Worm (Caenorhabditis elegans) whole organism, L2 larva: ENCODE results near the gene R03H10.7.

Experiments used
- C34F6.9 ChIP-seq: fragments of 150-350 bp; optimal IDR thresholded peaks from 2 replicates; lab custom pipeline; 2014; ENCODE audit warnings: missing biosample characterization, missing genetic modification characterization
- F13H6.1 ChIP-seq: sonication (generic microtip); optimal IDR thresholded peaks from 2 replicates; lab custom pipeline; 2016; ENCODE audit warnings: missing genetic modification characterization, missing compliant biosample characterization
- R02D3.7 ChIP-seq: fragments of 150-350 bp; optimal IDR thresholded peaks from 2 replicates; lab custom pipeline; 2014; ENCODE audit warnings: missing biosample characterization, missing genetic modification characterization
- Y55F3AM.14 ChIP-seq: fragments of 200-800 bp; sonication (Bioruptor generic); optimal IDR thresholded peaks from 2 replicates; lab custom pipeline; 2018; ENCODE audit warnings: mild to moderate bottlenecking, missing genetic modification characterization, missing compliant biosample characterization
- ZK546.5 ChIP-seq: sonication (generic microtip); optimal IDR thresholded peaks from 2 replicates; lab custom pipeline; 2017; ENCODE audit warnings: missing biosample characterization, missing genetic modification characterization
- aly-2 ChIP-seq: fragments of 150-350 bp; optimal IDR thresholded peaks from 2 replicates; lab custom pipeline; 2014; ENCODE audit warnings: missing biosample characterization, missing genetic modification characterization
- ama-1 ChIP-seq: fragments of 150-350 bp; optimal IDR thresholded peaks from 2 replicates; lab custom pipeline; 2018; ENCODE audit warnings: inconsistent platforms
- blmp-1 ChIP-seq: sonication (generic microtip); optimal IDR thresholded peaks from 2 replicates; lab custom pipeline; 2017; ENCODE audit warnings: missing genetic modification characterization, mild to moderate bottlenecking, missing compliant biosample characterization, antibody characterized with exemption, moderate library complexity; ENCODE audit not compliant: insufficient read depth
- ceh-82 ChIP-seq: fragments of 150-350 bp; optimal IDR thresholded peaks from 2 replicates; lab custom pipeline; 2014; ENCODE audit warnings: missing biosample characterization, missing genetic modification characterization
- crh-2 ChIP-seq: sonication (generic microtip); optimal IDR thresholded peaks from 2 replicates; lab custom pipeline; 2017; ENCODE audit warnings: missing biosample characterization, missing genetic modification characterization
- dmd-4 ChIP-seq: sonication (generic microtip); optimal IDR thresholded peaks from 2 replicates; lab custom pipeline; 2017; ENCODE audit warnings: missing biosample characterization, missing genetic modification characterization
- egl-27 ChIP-seq: sonication (generic microtip); optimal IDR thresholded peaks from 3 replicates; lab custom pipeline; 2017; ENCODE audit warnings: missing biosample characterization, missing genetic modification reagents, missing genetic modification characterization
- elt-3 ChIP-seq: sonication (generic microtip); optimal IDR thresholded peaks from 2 replicates; lab custom pipeline; 2017; ENCODE audit warnings: missing biosample characterization, missing genetic modification characterization
- gmeb-1 ChIP-seq: fragments of 150-350 bp; optimal IDR thresholded peaks from 2 replicates; lab custom pipeline; 2014; ENCODE audit warnings: missing biosample characterization, missing genetic modification characterization
- lin-11 ChIP-seq: fragments of 150-350 bp; sonication (generic microtip); optimal IDR thresholded peaks from 2 replicates; lab custom pipeline; 2014; ENCODE audit warnings: missing biosample characterization, missing genetic modification characterization, inconsistent platforms, mixed read lengths
- lin-13 ChIP-seq: fragments of 150-350 bp; optimal IDR thresholded peaks from 2 replicates; lab custom pipeline; 2014; ENCODE audit warnings: missing biosample characterization, missing genetic modification reagents, missing genetic modification characterization
- lin-39 ChIP-seq: fragments of 150-350 bp; optimal IDR thresholded peaks from 2 replicates; lab custom pipeline; 2014; ENCODE audit warnings: missing biosample characterization, missing genetic modification reagents, missing genetic modification characterization
- lsy-2 ChIP-seq, 2 experiments: fragments of 150-350 bp in 1 of 2; sonication (generic microtip) in 1 of 2; optimal IDR thresholded peaks; 2 replicates each; lab custom pipeline; 2014 to 2017; ENCODE audit warnings: missing biosample characterization in 2 of 2, missing genetic modification characterization in 2 of 2
- mab-5 ChIP-seq: fragments of 150-350 bp; optimal IDR thresholded peaks from 2 replicates; lab custom pipeline; 2014; ENCODE audit warnings: missing biosample characterization, missing genetic modification characterization
- mbf-1 ChIP-seq: sonication (generic microtip); optimal IDR thresholded peaks from 2 replicates; lab custom pipeline; 2017; ENCODE audit warnings: missing biosample characterization, missing genetic modification characterization
- mdl-1 ChIP-seq, 2 experiments: fragments of 150-350 bp in 1 of 2; sonication (generic microtip) in 1 of 2; optimal IDR thresholded peaks; 2 replicates each; lab custom pipeline; 2017; ENCODE audit warnings: missing biosample characterization in 2 of 2, missing genetic modification characterization in 2 of 2
- nhr-11 ChIP-seq: fragments of 150-350 bp; optimal IDR thresholded peaks from 2 replicates; lab custom pipeline; 2014; ENCODE audit warnings: missing biosample characterization, missing genetic modification characterization
- nhr-12 ChIP-seq: fragments of 150-350 bp; optimal IDR thresholded peaks from 2 replicates; lab custom pipeline; 2014; ENCODE audit warnings: missing biosample characterization, missing genetic modification characterization
- nhr-129 ChIP-seq: fragments of 150-350 bp; optimal IDR thresholded peaks from 2 replicates; lab custom pipeline; 2014; ENCODE audit warnings: missing biosample characterization, missing genetic modification characterization
- nhr-21 ChIP-seq: fragments of 150-350 bp; optimal IDR thresholded peaks from 2 replicates; lab custom pipeline; 2014; ENCODE audit warnings: missing biosample characterization, missing genetic modification characterization
- nhr-23 ChIP-seq: fragments of 150-350 bp; optimal IDR thresholded peaks from 2 replicates; lab custom pipeline; 2014; ENCODE audit warnings: missing biosample characterization, missing genetic modification reagents, missing genetic modification characterization
- nhr-237 ChIP-seq: fragments of 150-350 bp; optimal IDR thresholded peaks from 2 replicates; lab custom pipeline; 2014; ENCODE audit warnings: missing biosample characterization, missing genetic modification characterization
- nhr-25 ChIP-seq: fragments of 150-350 bp; sonication (generic microtip); optimal IDR thresholded peaks from 3 replicates; lab custom pipeline; 2014; ENCODE audit warnings: missing biosample characterization, missing genetic modification characterization
- nhr-77 ChIP-seq: fragments of 150-350 bp; optimal IDR thresholded peaks from 2 replicates; lab custom pipeline; 2014; ENCODE audit warnings: missing biosample characterization, missing genetic modification characterization
- peb-1 ChIP-seq: fragments of 150-350 bp; optimal IDR thresholded peaks from 2 replicates; lab custom pipeline; 2014; ENCODE audit warnings: missing biosample characterization, missing genetic modification characterization
- sem-4 ChIP-seq: fragments of 150-350 bp; optimal IDR thresholded peaks from 2 replicates; lab custom pipeline; 2014; ENCODE audit warnings: missing biosample characterization, missing genetic modification reagents, missing genetic modification characterization
- skn-1 ChIP-seq: sonication (generic microtip); optimal IDR thresholded peaks from 2 replicates; lab custom pipeline; 2017; ENCODE audit warnings: missing biosample characterization, missing genetic modification characterization
- sma-3 ChIP-seq: sonication (generic microtip); optimal IDR thresholded peaks from 2 replicates; lab custom pipeline; 2016; ENCODE audit warnings: missing genetic modification reagents, missing genetic modification characterization, missing compliant biosample characterization
- sma-9 ChIP-seq, 2 experiments: fragments of 150-350 bp in 1 of 2; sonication (generic microtip) in 1 of 2; optimal IDR thresholded peaks; 2 replicates each; lab custom pipeline; 2014 to 2016; ENCODE audit warnings: missing genetic modification characterization in 2 of 2, mild to moderate bottlenecking in 1 of 2, missing biosample characterization in 1 of 2, missing compliant biosample characterization in 1 of 2, missing genetic modification reagents in 1 of 2, moderate library complexity in 1 of 2
- snpc-4 ChIP-seq: fragments of 150-350 bp; optimal IDR thresholded peaks from 2 replicates; lab custom pipeline; 2014; ENCODE audit warnings: missing biosample characterization, missing genetic modification characterization
- unc-39 ChIP-seq: fragments of 150-350 bp; optimal IDR thresholded peaks from 2 replicates; lab custom pipeline; 2014; ENCODE audit warnings: missing biosample characterization, missing genetic modification characterization
- unc-55 ChIP-seq: fragments of 150-350 bp; sonication (generic microtip); optimal IDR thresholded peaks from 3 replicates; lab custom pipeline; 2014; ENCODE audit warnings: missing biosample characterization, missing genetic modification reagents, missing genetic modification characterization
- unc-62 ChIP-seq: fragments of 150-350 bp; optimal IDR thresholded peaks from 2 replicates; lab custom pipeline; 2014; ENCODE audit warnings: missing biosample characterization, missing genetic modification reagents, missing genetic modification characterization
- ztf-4 ChIP-seq: fragments of 150-350 bp; optimal IDR thresholded peaks from 2 replicates; lab custom pipeline; 2014; ENCODE audit warnings: missing biosample characterization, missing genetic modification characterization

Gene R03H10.7

DNA sequence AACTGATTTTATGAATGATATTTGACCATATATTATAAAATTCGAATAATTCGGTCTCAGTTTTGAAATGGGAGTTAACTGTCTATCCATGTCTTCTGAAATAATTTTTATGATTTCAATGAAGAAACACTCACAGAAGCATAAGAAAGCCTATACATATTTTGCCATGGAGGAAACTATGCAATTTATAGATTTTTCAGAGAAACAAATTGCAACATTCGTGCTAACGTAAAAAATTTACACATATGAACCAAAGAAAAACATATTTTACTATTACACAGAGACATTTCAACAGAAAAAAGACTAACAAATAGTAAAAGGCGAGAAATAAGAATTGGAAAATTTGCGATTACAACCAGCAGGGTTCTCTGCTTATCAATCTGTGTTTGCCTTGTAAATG is at the start of gene R03H10.7:
R03H10.7 (minus strand) TSS at position 101 of the 400 bp plus-strand sequence.
- TF ChIP-seq nhr-23, result no peak
- no peak for TF ChIP-seq ztf-4 (tag; lab: Kevin White, UChicago)
- TF ChIP-seq lin-11 (tag; lab: Kevin White, UChicago), result no peak
- TF ChIP-seq C34F6.9 (tag; lab: Kevin White, UChicago), result no peak
- no peak for TF ChIP-seq ZK546.5
- no peak for TF ChIP-seq gmeb-1 (tag; lab: Kevin White, UChicago)

DNA sequence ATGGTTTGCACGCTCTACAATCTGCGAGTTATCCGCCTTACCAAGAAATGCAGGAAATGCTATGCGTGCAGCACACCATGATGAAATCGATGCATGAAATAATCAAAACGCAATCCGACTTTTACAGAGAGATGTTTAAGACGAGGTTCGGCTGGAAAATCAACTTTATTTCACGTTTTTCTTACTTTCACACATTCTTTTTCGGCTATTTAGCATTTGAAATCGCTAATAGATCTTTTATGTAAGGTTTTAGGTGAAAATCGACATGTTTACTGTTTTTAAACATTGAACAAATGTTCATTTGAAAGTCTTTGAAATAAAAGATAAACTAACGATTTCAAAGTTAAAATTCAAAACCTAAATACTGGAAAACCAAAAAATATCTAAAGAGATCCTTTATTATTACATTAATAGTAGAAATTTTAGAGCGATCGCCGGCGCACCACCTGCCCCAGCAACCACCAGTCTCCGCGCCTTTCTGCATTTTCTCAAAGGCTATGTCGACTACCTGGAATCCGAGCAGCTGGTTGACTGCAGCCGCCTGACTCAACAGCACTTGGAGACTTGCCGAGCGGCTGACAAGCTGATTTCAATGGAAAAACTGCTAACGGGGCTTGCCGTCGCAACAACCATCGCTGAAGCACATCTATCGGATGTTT is 49.5 kb upstream of the R03H10.7 start:
- TF ChIP-seq mbf-1, result no peak
- no peak for TF ChIP-seq F13H6.1
- no peak for TF ChIP-seq nhr-11
- no peak for TF ChIP-seq sma-3 (GFP tag; lab: Kevin White, UChicago)
- no peak for TF ChIP-seq nhr-77 (tag; lab: Kevin White, UChicago)
- no peak for TF ChIP-seq skn-1
- no peak for TF ChIP-seq sma-9 (GFP tag; optimal IDR thresholded peaks at IDR 0.05; lab: Kevin White, UChicago)
- TF ChIP-seq sma-9 (tag; optimal IDR thresholded peaks at IDR 0.05; lab: Kevin White, UChicago), result no peak
- TF ChIP-seq crh-2 (tag; lab: Kevin White, UChicago), result no peak
- TF ChIP-seq aly-2 (tag; lab: Kevin White, UChicago), result no peak
- no peak for TF ChIP-seq unc-62 (GFP tag; lab: Kevin White, UChicago)
- TF ChIP-seq nhr-23, result no peak
- no peak for TF ChIP-seq unc-39 (tag; lab: Kevin White, UChicago)
- TF ChIP-seq mab-5 (tag; lab: Kevin White, UChicago), result no peak
- no peak for TF ChIP-seq egl-27 (tag; lab: Kevin White, UChicago)
- TF ChIP-seq lin-13 (GFP tag; lab: Kevin White, UChicago), result no peak
- TF ChIP-seq ceh-82 (tag; lab: Kevin White, UChicago), result no peak

DNA sequence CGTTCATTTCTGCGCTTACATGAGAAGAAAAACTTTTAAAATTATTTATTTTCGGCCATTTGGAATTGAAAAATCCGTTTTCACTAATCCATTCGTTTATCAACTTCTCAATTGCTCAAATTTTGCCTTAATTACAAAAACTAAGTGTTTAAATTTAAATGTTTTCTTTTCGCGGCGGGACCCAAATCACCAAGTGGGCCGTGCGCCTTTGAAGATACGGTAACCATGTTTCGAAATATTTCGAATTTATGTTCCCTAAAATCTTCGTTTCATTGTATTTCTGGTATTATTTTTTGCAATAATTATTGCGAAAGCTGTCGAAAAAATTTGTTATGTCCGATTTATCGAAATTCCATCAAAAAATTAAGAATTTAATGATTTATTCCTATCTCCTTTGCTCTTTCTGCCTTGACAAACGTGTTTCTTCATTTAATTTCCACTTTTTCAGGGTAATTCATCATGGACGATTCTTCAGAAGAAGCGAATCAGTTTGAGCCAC is 47.9 kb upstream of the R03H10.7 start, which contains the start of gene C16A11.4:
C16A11.4 (plus strand) TSS at position 449 of the 499 bp plus-strand sequence.
- TF ChIP-seq nhr-237 (tag; lab: Kevin White, UChicago), result no peak
- no peak for TF ChIP-seq peb-1 (tag; lab: Kevin White, UChicago)
- TF ChIP-seq nhr-21, result no peak
- no peak for TF ChIP-seq Y55F3AM.14 (GFP tag; lab: Kevin White, UChicago)
- no peak for TF ChIP-seq nhr-12 (tag; lab: Kevin White, UChicago)
- TF ChIP-seq nhr-129 (tag; lab: Kevin White, UChicago), result no peak
- no peak for TF ChIP-seq blmp-1
- no peak for TF ChIP-seq unc-55 (GFP tag; lab: Kevin White, UChicago)
- no peak for TF ChIP-seq lsy-2 (tag; optimal IDR thresholded peaks at IDR 0.05; lab: Kevin White, UChicago)
- TF ChIP-seq sma-9 (GFP tag; optimal IDR thresholded peaks at IDR 0.05; lab: Kevin White, UChicago), result no peak
- TF ChIP-seq sma-9 (tag; optimal IDR thresholded peaks at IDR 0.05; lab: Kevin White, UChicago), result no peak

DNA sequence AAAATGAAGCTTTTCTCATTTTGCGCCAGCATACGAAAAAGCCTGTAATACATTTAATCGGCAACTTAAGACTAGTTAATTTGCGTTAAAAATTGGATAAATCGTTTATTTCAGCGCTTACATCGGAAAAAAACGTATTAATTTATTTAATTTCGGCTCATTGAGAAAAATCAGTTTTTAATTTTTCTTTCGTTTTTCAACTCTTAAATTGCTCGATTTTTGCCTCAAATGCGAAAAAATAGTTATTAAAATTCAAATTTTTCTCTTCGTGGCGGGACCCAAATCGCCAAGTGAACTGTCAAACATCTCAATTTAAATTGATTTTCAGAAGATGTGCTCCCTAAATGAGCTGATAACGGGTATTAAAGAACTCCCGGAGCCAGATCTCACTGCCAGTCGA is 44.2 kb upstream of the R03H10.7 start, which contains the start of gene C16A11.5:
C16A11.5 (plus strand) TSS at position 323 of the 400 bp plus-strand sequence.
- TF ChIP-seq aly-2 (tag; lab: Kevin White, UChicago), result no peak
- no peak for TF ChIP-seq nhr-129 (tag; lab: Kevin White, UChicago)
- no peak for TF ChIP-seq lin-11 (tag; lab: Kevin White, UChicago)
- no peak for TF ChIP-seq egl-27 (tag; lab: Kevin White, UChicago)
- TF ChIP-seq ZK546.5, result no peak
- TF ChIP-seq elt-3, result no peak
- TF ChIP-seq sem-4 (tag; lab: Kevin White, UChicago), result no peak
- no peak for TF ChIP-seq blmp-1
- TF ChIP-seq nhr-23, result no peak
- TF ChIP-seq nhr-12 (tag; lab: Kevin White, UChicago), result no peak
- no peak for TF ChIP-seq mdl-1 (tag; optimal IDR thresholded peaks at IDR 0.05; lab: Kevin White, UChicago)

DNA sequence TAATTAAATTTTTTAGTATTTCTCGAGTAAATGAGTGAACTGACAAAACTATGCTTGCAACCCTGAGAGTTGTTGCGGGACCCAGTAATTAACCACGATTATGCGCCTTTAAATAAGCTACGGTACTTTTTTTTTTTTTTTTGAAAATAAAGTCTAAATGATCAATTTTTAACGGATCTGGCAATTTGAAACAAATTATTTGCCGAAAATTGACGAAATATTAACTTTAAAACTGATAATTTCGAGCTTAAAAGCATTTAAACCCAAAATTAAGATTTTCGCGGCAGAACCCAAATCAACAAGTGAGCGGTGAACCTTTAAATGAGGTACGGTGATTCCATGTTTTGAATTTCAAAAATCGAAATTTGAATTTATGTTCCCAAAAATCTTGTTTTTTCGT is 43.7 kb upstream of the R03H10.7 start:
- TF ChIP-seq unc-62 (GFP tag; lab: Kevin White, UChicago) (no peak), lsy-2 (tag; optimal IDR thresholded peaks at IDR 0.05; lab: Kevin White, UChicago) (no peak), crh-2 (tag; lab: Kevin White, UChicago) (no peak), ceh-82 (tag; lab: Kevin White, UChicago) (no peak), nhr-77 (tag; lab: Kevin White, UChicago) (no peak), snpc-4 (tag; lab: Kevin White, UChicago) (no peak), dmd-4 (no peak), elt-3 (no peak), nhr-25 (no peak), ama-1 (lab: Kevin White, UChicago) (no peak), nhr-12 (tag; lab: Kevin White, UChicago) (no peak), mdl-1 (tag; optimal IDR thresholded peaks at IDR 0.05; lab: Kevin White, UChicago) (no peak), R02D3.7 (tag; lab: Kevin White, UChicago) (no peak), lin-39 (tag; lab: Kevin White, UChicago) (no peak), aly-2 (tag; lab: Kevin White, UChicago) (no peak), nhr-11 (no peak), Y55F3AM.14 (GFP tag; lab: Kevin White, UChicago) (no peak), F13H6.1 (no peak)
